Fruit fly (Drosophila melanogaster) whole organism, embryonic: ENCODE results near the gene CecB.

ENCODE experiments used
- CG10366 ChIP-seq: fragments of 200-800 bp; sonication (Bioruptor generic); IDR thresholded peaks from 2 replicates; pipeline ENCODE4 v1.3.6; 2022; ENCODE audit warnings: missing biosample characterization, missing genetic modification characterization
- CG10431 ChIP-seq: fragments of 200-800 bp; sonication (Bioruptor generic); optimal IDR thresholded peaks from 3 replicates; lab custom pipeline; 2018; ENCODE audit warnings: missing biosample characterization, mild to moderate bottlenecking, missing genetic modification characterization
- CG11504 ChIP-seq: fragments of 200-800 bp; sonication (Bioruptor generic); optimal IDR thresholded peaks from 3 replicates; lab custom pipeline; 2019; ENCODE audit warnings: missing biosample characterization, mild to moderate bottlenecking, missing genetic modification characterization, moderate library complexity
- CG11723 ChIP-seq: fragments of 200-800 bp; sonication (Bioruptor generic); optimal IDR thresholded peaks from 2 replicates; lab custom pipeline; 2017; ENCODE audit warnings: missing biosample characterization, mild to moderate bottlenecking, missing genetic modification characterization
- CG12219 ChIP-seq: fragments of 200-800 bp; sonication (Bioruptor generic); optimal IDR thresholded peaks from 3 replicates; lab custom pipeline; 2018; ENCODE audit warnings: missing biosample characterization, mild to moderate bottlenecking, missing genetic modification characterization
- CG12942 ChIP-seq: fragments of 200-800 bp; sonication (Bioruptor generic); optimal IDR thresholded peaks from 3 replicates; lab custom pipeline; 2016; ENCODE audit warnings: missing biosample characterization, missing genetic modification characterization
- CG13123 ChIP-seq: fragments of 200-800 bp; sonication (Bioruptor generic); optimal IDR thresholded peaks from 2 replicates; lab custom pipeline; 2016; ENCODE audit warnings: missing biosample characterization, missing genetic modification characterization
- CG14441 ChIP-seq: fragments of 200-800 bp; sonication (Bioruptor generic); IDR thresholded peaks from 2 replicates; pipeline ENCODE4 v1.3.6; 2022; ENCODE audit warnings: missing biosample characterization, missing genetic modification characterization
- CG16815 ChIP-seq: fragments of 200-800 bp; sonication (Bioruptor generic); optimal IDR thresholded peaks from 3 replicates; lab custom pipeline; 2017; ENCODE audit warnings: missing biosample characterization, mild to moderate bottlenecking, missing genetic modification characterization
- CG16863 ChIP-seq: fragments of 200-800 bp; sonication (Bioruptor generic); optimal IDR thresholded peaks from 3 replicates; lab custom pipeline; 2016; ENCODE audit warnings: missing biosample characterization, missing genetic modification characterization
- CG17568 ChIP-seq: fragments of 200-800 bp; sonication (Bioruptor generic); optimal IDR thresholded peaks from 2 replicates; lab custom pipeline; 2018; ENCODE audit warnings: missing biosample characterization, mild to moderate bottlenecking, missing genetic modification characterization, moderate library complexity
- CG18599 ChIP-seq: fragments of 200-800 bp; sonication (Bioruptor generic); optimal IDR thresholded peaks from 3 replicates; lab custom pipeline; 2017; ENCODE audit warnings: missing biosample characterization, missing genetic modification characterization, mild to moderate bottlenecking, moderate library complexity, missing genetic modification reagents
- CG2116 ChIP-seq: fragments of 200-800 bp; sonication (Bioruptor generic); optimal IDR thresholded peaks from 3 replicates; lab custom pipeline; 2018; ENCODE audit warnings: missing biosample characterization, mild to moderate bottlenecking, missing genetic modification characterization
- CG2199 ChIP-seq: fragments of 200-800 bp; sonication (Bioruptor generic); IDR thresholded peaks from 3 replicates; pipeline ENCODE4 v1.3.6; 2022; ENCODE audit warnings: missing biosample characterization, missing genetic modification characterization
- CG31224 ChIP-seq: fragments of 200-800 bp; sonication (Bioruptor generic); IDR thresholded peaks from 2 replicates; pipeline ENCODE4 v1.3.6; 2022; ENCODE audit warnings: missing biosample characterization, missing genetic modification characterization
- CG31365 ChIP-seq: fragments of 200-800 bp; sonication (Bioruptor generic); optimal IDR thresholded peaks from 2 replicates; lab custom pipeline; 2018; ENCODE audit warnings: missing biosample characterization, mild to moderate bottlenecking, missing genetic modification characterization
- CG7987 ChIP-seq: fragments of 200-800 bp; sonication (Bioruptor generic); optimal IDR thresholded peaks from 2 replicates; lab custom pipeline; 2018; ENCODE audit warnings: missing biosample characterization, mild to moderate bottlenecking, missing genetic modification characterization, moderate library complexity
- Mrtf ChIP-seq: fragments of 200-800 bp; sonication (Bioruptor generic); IDR thresholded peaks from 3 replicates; pipeline ENCODE4 v1.3.6; 2022; ENCODE audit warnings: missing biosample characterization, missing genetic modification characterization
- Oli ChIP-seq: fragments of 200-800 bp; sonication (Bioruptor generic); optimal IDR thresholded peaks from 2 replicates; lab custom pipeline; 2018; ENCODE audit warnings: missing biosample characterization, mild to moderate bottlenecking, missing genetic modification characterization, moderate library complexity
- Ravus ChIP-seq: fragments of 200-800 bp; sonication (Bioruptor generic); IDR thresholded peaks from 2 replicates; pipeline ENCODE4 v1.3.6; 2022; ENCODE audit warnings: missing biosample characterization, missing genetic modification characterization
- TFAM ChIP-seq: fragments of 200-800 bp; sonication (Bioruptor generic); optimal IDR thresholded peaks from 2 replicates; lab custom pipeline; 2017; ENCODE audit warnings: missing biosample characterization, missing genetic modification characterization, inconsistent platforms
- Trl ChIP-seq, 3 experiments: fragments of >200 bp in 2 of 3; fragments of 200-800 bp in 1 of 3; sonication (Bioruptor generic) in 1 of 3; optimal IDR thresholded peaks; 2 replicates in 1 of 3; 3 replicates in 2 of 3; lab custom pipeline; 2016 to 2017; ENCODE audit warnings: missing biosample characterization in 1 of 3, missing genetic modification characterization in 1 of 3
- Xrp1 ChIP-seq: fragments of 200-800 bp; sonication (Bioruptor generic); IDR thresholded peaks from 2 replicates; pipeline ENCODE4 v1.3.6; 2022; ENCODE audit warnings: missing biosample characterization, missing genetic modification characterization
- ab ChIP-seq: fragments of 200-800 bp; sonication (Bioruptor generic); optimal IDR thresholded peaks from 2 replicates; lab custom pipeline; 2016; ENCODE audit warnings: missing biosample characterization, missing genetic modification characterization
- ci ChIP-seq: fragments of 200-800 bp; sonication (Bioruptor generic); IDR thresholded peaks from 3 replicates; pipeline ENCODE4 v1.3.6; 2022; ENCODE audit warnings: missing biosample characterization, missing genetic modification characterization
- dmrt11E ChIP-seq: fragments of 200-800 bp; sonication (Bioruptor generic); optimal IDR thresholded peaks from 3 replicates; lab custom pipeline; 2018; ENCODE audit warnings: missing biosample characterization, mild to moderate bottlenecking, missing genetic modification characterization, moderate library complexity
- gsb ChIP-seq: fragments of 200-800 bp; sonication (Bioruptor generic); IDR thresholded peaks from 2 replicates; pipeline ENCODE4 v1.3.6; 2022; ENCODE audit warnings: missing biosample characterization, missing genetic modification characterization
- ken ChIP-seq: fragments of 200-800 bp; sonication (Bioruptor generic); IDR thresholded peaks from 3 replicates; pipeline ENCODE4 v1.3.6; 2022; ENCODE audit warnings: missing biosample characterization, missing genetic modification characterization
- kni ChIP-seq: fragments of 200-800 bp; sonication (Bioruptor generic); optimal IDR thresholded peaks from 3 replicates; lab custom pipeline; 2017; ENCODE audit warnings: mild to moderate bottlenecking, missing biosample characterization, missing genetic modification reagents, missing genetic modification characterization
- otp ChIP-seq: fragments of 200-800 bp; sonication (Bioruptor generic); IDR thresholded peaks from 3 replicates; pipeline ENCODE4, ENCODE4 v1.3.6; 2022; ENCODE audit warnings: missing biosample characterization, missing genetic modification characterization
- rib ChIP-seq: fragments of 200-800 bp; sonication (Bioruptor generic); IDR thresholded peaks from 2 replicates; pipeline ENCODE4 v1.3.6; 2022; ENCODE audit warnings: missing biosample characterization, missing genetic modification characterization
- row ChIP-seq: fragments of 200-800 bp; sonication (Bioruptor generic); IDR thresholded peaks from 3 replicates; pipeline ENCODE4 v1.3.6; 2022; ENCODE audit warnings: missing biosample characterization, missing genetic modification characterization
- sc ChIP-seq, 3 experiments: fragments of >200 bp in 2 of 3; fragments of 200-800 bp in 1 of 3; sonication (Bioruptor generic) in 1 of 3; optimal IDR thresholded peaks; 2 replicates in 2 of 3; 3 replicates in 1 of 3; lab custom pipeline; 2017; ENCODE audit warnings: mild to moderate bottlenecking in 1 of 3, missing biosample characterization in 1 of 3, missing genetic modification characterization in 1 of 3, missing genetic modification reagents in 1 of 3
- sima ChIP-seq: fragments of 200-800 bp; sonication (Bioruptor generic); optimal IDR thresholded peaks from 2 replicates; lab custom pipeline; 2016; ENCODE audit warnings: missing biosample characterization, missing genetic modification characterization
- sisA ChIP-seq: fragments of 200-800 bp; sonication (Bioruptor generic); IDR thresholded peaks from 2 replicates; pipeline ENCODE4 v1.3.6; 2022; ENCODE audit warnings: missing biosample characterization, missing genetic modification characterization
- wdn ChIP-seq: fragments of 200-800 bp; sonication (Bioruptor generic); IDR thresholded peaks from 2 replicates; pipeline ENCODE4 v1.3.6; 2022; ENCODE audit warnings: missing biosample characterization, missing genetic modification characterization

Gene CecB

dm6 chr3R:30170671-30171667, 42.6 kb downstream of the CecB start, which contains the start of gene Rsod (continued):
- TF ChIP-seq CG16863 (GFP tag; lab: Kevin White, UChicago) (peak; percentile 7), otp (GFP tag; lab: Robert Waterston, UW) (peak; percentile 84), ken (GFP tag; lab: Robert Waterston, UW) (peak; percentile 79), Mrtf (GFP tag; lab: Robert Waterston, UW) (peak; percentile 74), kni (peak; percentile 31), Trl (optimal IDR thresholded peaks at IDR 0.05; lab: Kevin White, UChicago) (peak in 1 of 2 experiments; percentile 8), Trl (GFP tag; optimal IDR thresholded peaks at IDR 0.05; lab: Kevin White, UChicago) (no peak), CG13123 (GFP tag; lab: Kevin White, UChicago) (no peak), CG14441 (GFP tag; lab: Robert Waterston, UW) (peak; percentile 69), CG7987 (GFP tag; lab: Kevin White, UChicago) (no peak), CG10431 (GFP tag; lab: Kevin White, UChicago) (peak; percentile 27), CG11723 (peak; percentile 36), sisA (GFP tag; lab: Robert Waterston, UW) (peak; percentile 74), wdn (GFP tag; lab: Robert Waterston, UW) (0 out of 2 replicates have a peak, but pooled peaks have one; percentile 33), row (GFP tag; lab: Robert Waterston, UW) (peak; percentile 74; the same call in 2 of the 3 replicates), CG12942 (GFP tag; lab: Kevin White, UChicago) (no peak), Oli (peak; percentile 56), Xrp1 (peak; percentile 87), CG11504 (tag; lab: Kevin White, UChicago) (peak; percentile 68), sc (optimal IDR thresholded peaks at IDR 0.05; lab: Kevin White, UChicago) (no peak), sc (GFP tag; optimal IDR thresholded peaks at IDR 0.05; lab: Kevin White, UChicago) (peak; percentile 50), CG2199 (GFP tag; lab: Robert Waterston, UW) (no peak), sima (GFP tag; lab: Kevin White, UChicago) (no peak), CG2116 (GFP tag; lab: Kevin White, UChicago) (peak; percentile 5), CG16815 (GFP tag; lab: Kevin White, UChicago) (peak; percentile 9), CG31365 (tag; lab: Kevin White, UChicago) (no peak), Ravus (GFP tag; lab: Robert Waterston, UW) (no peak; the same call in 1 of the 2 replicates), CG17568 (GFP tag; lab: Kevin White, UChicago) (peak; percentile 31), gsb (GFP tag; lab: Robert Waterston, UW) (peak; percentile 55; the same call in 1 of the 2 replicates), rib (no peak), CG12219 (GFP tag; lab: Kevin White, UChicago) (peak; percentile 52), CG10366 (GFP tag; lab: Robert Waterston, UW) (peak; percentile 79), ab (GFP tag; lab: Kevin White, UChicago) (no peak), ci (GFP tag; lab: Robert Waterston, UW) (peak; percentile 92), CG31224 (GFP tag; lab: Robert Waterston, UW) (peak; percentile 28; the same call in 1 of the 2 replicates), CG18599 (GFP tag; lab: Kevin White, UChicago) (peak; percentile 20), dmrt11E (tag; lab: Kevin White, UChicago) (peak; percentile 41), TFAM (GFP tag; lab: Kevin White, UChicago) (no peak)
